Worm (Caenorhabditis elegans) whole organism, mixed stage, embryonic: ENCODE measurements around the gene R13A1.10.

Experiments
- ces-1 ChIP-seq: fragments of 150-350 bp; optimal IDR thresholded peaks from 2 replicates; lab custom pipeline; 2014; ENCODE audit warnings: missing biosample characterization, missing genetic modification reagents, missing genetic modification characterization
- drap-1 ChIP-seq: fragments of 200-800 bp; sonication (Bioruptor generic); optimal IDR thresholded peaks from 3 replicates; lab custom pipeline; 2018; ENCODE audit warnings: mild to moderate bottlenecking, missing genetic modification characterization, missing compliant biosample characterization
- mls-2 ChIP-seq: sonication (generic microtip); optimal IDR thresholded peaks from 2 replicates; lab custom pipeline; 2016; ENCODE audit warnings: mild to moderate bottlenecking, missing genetic modification characterization, moderate library complexity, missing compliant biosample characterization
- nhr-76 ChIP-seq: sonication (generic microtip); optimal IDR thresholded peaks from 2 replicates; lab custom pipeline; 2017; ENCODE audit warnings: missing biosample characterization, missing genetic modification characterization
- pha-4 ChIP-seq: fragments of 150-350 bp; optimal IDR thresholded peaks from 2 replicates; lab custom pipeline; 2018; ENCODE audit warnings: missing biosample characterization, missing genetic modification reagents, missing genetic modification characterization
- unc-120 ChIP-seq: sonication (generic microtip); optimal IDR thresholded peaks from 2 replicates; lab custom pipeline; 2017; ENCODE audit warnings: missing genetic modification characterization, missing compliant biosample characterization; ENCODE audit not compliant: poor library complexity, severe bottlenecking
- unc-39 ChIP-seq: fragments of 150-350 bp; optimal IDR thresholded peaks from 2 replicates; lab custom pipeline; 2014; ENCODE audit warnings: missing biosample characterization, missing genetic modification characterization
- unc-62 ChIP-seq: fragments of 150-350 bp; optimal IDR thresholded peaks from 2 replicates; lab custom pipeline; 2014; ENCODE audit warnings: missing biosample characterization, missing genetic modification reagents, missing genetic modification characterization

- no peak for TF ChIP-seq unc-120 (tag; lab: Kevin White, UChicago)
- TF ChIP-seq unc-39 (tag; lab: Kevin White, UChicago): no peak
- TF ChIP-seq unc-62 (GFP tag; lab: Kevin White, UChicago): peak; percentile 41
- TF ChIP-seq drap-1: no peak
- no peak for TF ChIP-seq nhr-76 (tag; lab: Kevin White, UChicago)
- no peak for TF ChIP-seq ces-1 (GFP tag; lab: Kevin White, UChicago)
- TF ChIP-seq mls-2 (tag; lab: Kevin White, UChicago): no peak
- TF ChIP-seq pha-4: no peak
Measured at ce11 chrIV:7233566-7234014, 6.6 kb upstream of the R13A1.10 start.
